Worm (Caenorhabditis elegans) whole organism, L1 larva: ENCODE results near the gene Y69H2.7.
A peak's percentile ranks its signal among the peaks of the same experiment; 100 is the strongest.

Experiments used
- aha-1 ChIP-seq: fragments of 150-350 bp; optimal IDR thresholded peaks from 2 replicates; lab custom pipeline; 2014; ENCODE audit warnings: missing biosample characterization, missing genetic modification characterization
- ama-1 ChIP-seq: fragments of 150-350 bp; optimal IDR thresholded peaks from 2 replicates; lab custom pipeline; 2014
- ceh-90 ChIP-seq: sonication (generic microtip); optimal IDR thresholded peaks from 2 replicates; lab custom pipeline; 2016; ENCODE audit warnings: missing genetic modification characterization, missing compliant biosample characterization
- dpl-1 ChIP-seq, 3 experiments: fragments of 150-350 bp in 2 of 3; sonication (generic microtip) in 1 of 3; optimal IDR thresholded peaks; 2 replicates each; lab custom pipeline; 2014 to 2017; ENCODE audit warnings: missing biosample characterization in 3 of 3, missing genetic modification characterization in 3 of 3, missing genetic modification reagents in 3 of 3
- elt-3 ChIP-seq, 6 experiments: fragments of 150-350 bp in 1 of 6; sonication (generic microtip); optimal IDR thresholded peaks; 2 replicates each; lab custom pipeline; 2017 to 2018; ENCODE audit warnings: missing biosample characterization in 6 of 6, missing genetic modification characterization in 6 of 6, inconsistent platforms in 1 of 6
- hlh-4 ChIP-seq: sonication (generic microtip); optimal IDR thresholded peaks from 2 replicates; lab custom pipeline; 2016; ENCODE audit warnings: mild to moderate bottlenecking, missing genetic modification characterization, missing compliant biosample characterization
- lin-14 ChIP-seq: fragments of 200-800 bp; sonication (Bioruptor generic); optimal IDR thresholded peaks from 2 replicates; lab custom pipeline; 2018; ENCODE audit warnings: mild to moderate bottlenecking, missing genetic modification characterization, moderate library complexity, missing compliant biosample characterization
- lin-15B ChIP-seq: fragments of 150-350 bp; sonication (generic microtip); optimal IDR thresholded peaks from 3 replicates; lab custom pipeline; 2014; ENCODE audit warnings: missing biosample characterization, missing genetic modification characterization
- lin-39 ChIP-seq: fragments of 150-350 bp; optimal IDR thresholded peaks from 2 replicates; lab custom pipeline; 2014; ENCODE audit warnings: missing biosample characterization, missing genetic modification reagents, missing genetic modification characterization
- nhr-11 ChIP-seq: fragments of 150-350 bp; optimal IDR thresholded peaks from 2 replicates; lab custom pipeline; 2014; ENCODE audit warnings: missing biosample characterization, missing genetic modification characterization
- unc-62 ChIP-seq: fragments of 150-350 bp; optimal IDR thresholded peaks from 2 replicates; lab custom pipeline; 2014; ENCODE audit warnings: missing biosample characterization, missing genetic modification reagents, missing genetic modification characterization
- zip-4 ChIP-seq: fragments of 200-800 bp; sonication (Bioruptor generic); optimal IDR thresholded peaks from 2 replicates; lab custom pipeline; 2018; ENCODE audit warnings: mild to moderate bottlenecking, missing genetic modification characterization, moderate library complexity, missing compliant biosample characterization

DNA sequence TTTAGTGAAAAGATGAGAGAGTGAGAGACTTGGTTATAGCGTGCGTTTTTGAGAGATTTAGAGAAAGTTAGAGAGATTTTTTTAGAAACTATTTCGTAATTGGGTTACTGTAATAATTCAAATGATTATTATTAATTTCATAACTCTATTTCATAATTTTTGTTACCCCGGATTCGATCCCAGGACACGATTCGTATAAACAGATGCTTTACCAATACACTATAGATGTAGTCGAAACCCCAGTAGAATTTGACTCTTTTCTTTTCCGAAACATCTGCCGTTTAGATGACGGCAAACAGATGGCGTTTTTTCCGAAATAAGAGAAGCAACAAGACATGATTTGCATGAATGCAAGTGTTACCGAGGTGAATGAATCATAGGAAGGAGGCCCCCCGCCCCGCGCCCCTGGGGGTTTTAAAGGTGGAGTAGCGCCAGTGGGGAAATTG lies 20.3 kb downstream of the Y69H2.7 start:
- TF ChIP-seq ama-1 (lab: Kevin White, UChicago) (no peak), nhr-11 (no peak), unc-62 (GFP tag; lab: Kevin White, UChicago) (no peak), dpl-1 (GFP tag; optimal IDR thresholded peaks at IDR 0.05; lab: Kevin White, UChicago) (no peak), hlh-4 (tag; lab: Kevin White, UChicago) (peak; percentile 42), ceh-90 (tag; lab: Kevin White, UChicago) (no peak), elt-3 (tag; optimal IDR thresholded peaks at IDR 0.05; lab: Kevin White, UChicago) (peak in 1 of 6 experiments; percentile 1), aha-1 (no peak), zip-4 (GFP tag; lab: Kevin White, UChicago) (no peak), lin-39 (tag; lab: Kevin White, UChicago) (peak; percentile 57), lin-14 (GFP tag; lab: Kevin White, UChicago) (no peak), lin-15B (tag; lab: Kevin White, UChicago) (no peak)
